Worm (Caenorhabditis elegans) whole organism, L2 larva: ENCODE data around the gene F31D5.1.

Source experiments
- ZK546.5 ChIP-seq: sonication (generic microtip); optimal IDR thresholded peaks from 2 replicates; lab custom pipeline; 2017; ENCODE audit warnings: missing biosample characterization, missing genetic modification characterization
- aly-2 ChIP-seq: fragments of 150-350 bp; optimal IDR thresholded peaks from 2 replicates; lab custom pipeline; 2014; ENCODE audit warnings: missing biosample characterization, missing genetic modification characterization
- ama-1 ChIP-seq: fragments of 150-350 bp; optimal IDR thresholded peaks from 2 replicates; lab custom pipeline; 2018; ENCODE audit warnings: inconsistent platforms
- fos-1 ChIP-seq: fragments of 150-350 bp; optimal IDR thresholded peaks from 2 replicates; lab custom pipeline; 2014; ENCODE audit warnings: missing biosample characterization, missing genetic modification characterization
- gmeb-1 ChIP-seq: fragments of 150-350 bp; optimal IDR thresholded peaks from 2 replicates; lab custom pipeline; 2014; ENCODE audit warnings: missing biosample characterization, missing genetic modification characterization
- nhr-11 ChIP-seq: fragments of 150-350 bp; optimal IDR thresholded peaks from 2 replicates; lab custom pipeline; 2014; ENCODE audit warnings: missing biosample characterization, missing genetic modification characterization
- zag-1 ChIP-seq: fragments of 150-350 bp; optimal IDR thresholded peaks from 2 replicates; lab custom pipeline; 2014; ENCODE audit warnings: missing biosample characterization, missing genetic modification characterization

DNA sequence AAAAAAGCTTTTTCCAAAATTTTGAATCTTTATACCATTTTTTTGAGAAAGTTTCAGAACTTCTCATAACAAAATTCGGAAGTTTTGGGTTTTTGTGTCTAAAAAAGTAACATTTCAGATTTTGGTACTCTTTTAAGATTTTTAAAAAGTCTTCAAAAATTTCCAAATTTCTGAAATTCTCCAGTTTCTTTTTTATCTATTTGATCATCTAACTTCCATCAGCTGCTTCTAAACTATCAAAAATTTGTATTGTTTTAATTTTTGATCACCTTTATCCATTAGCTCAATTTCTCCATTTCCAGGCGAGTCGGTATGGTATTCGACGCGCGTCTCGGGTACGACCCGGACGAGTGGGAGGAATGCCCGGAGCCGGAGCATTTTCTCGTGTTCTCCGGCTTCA lies 32.8 kb upstream of the F31D5.1 start, which contains the start of gene cpna-1:
- no peak for TF ChIP-seq zag-1
- no peak for TF ChIP-seq nhr-11 (tag; lab: Kevin White, UChicago)
- TF ChIP-seq fos-1 = no peak
- no peak for TF ChIP-seq ZK546.5
- TF ChIP-seq aly-2 = no peak
- TF ChIP-seq ama-1 = no peak
- no peak for TF ChIP-seq gmeb-1 (tag; lab: Kevin White, UChicago)
